Comparison of ENCODE assay signal across 6 worm cellular contexts in the genomic region with DNA sequence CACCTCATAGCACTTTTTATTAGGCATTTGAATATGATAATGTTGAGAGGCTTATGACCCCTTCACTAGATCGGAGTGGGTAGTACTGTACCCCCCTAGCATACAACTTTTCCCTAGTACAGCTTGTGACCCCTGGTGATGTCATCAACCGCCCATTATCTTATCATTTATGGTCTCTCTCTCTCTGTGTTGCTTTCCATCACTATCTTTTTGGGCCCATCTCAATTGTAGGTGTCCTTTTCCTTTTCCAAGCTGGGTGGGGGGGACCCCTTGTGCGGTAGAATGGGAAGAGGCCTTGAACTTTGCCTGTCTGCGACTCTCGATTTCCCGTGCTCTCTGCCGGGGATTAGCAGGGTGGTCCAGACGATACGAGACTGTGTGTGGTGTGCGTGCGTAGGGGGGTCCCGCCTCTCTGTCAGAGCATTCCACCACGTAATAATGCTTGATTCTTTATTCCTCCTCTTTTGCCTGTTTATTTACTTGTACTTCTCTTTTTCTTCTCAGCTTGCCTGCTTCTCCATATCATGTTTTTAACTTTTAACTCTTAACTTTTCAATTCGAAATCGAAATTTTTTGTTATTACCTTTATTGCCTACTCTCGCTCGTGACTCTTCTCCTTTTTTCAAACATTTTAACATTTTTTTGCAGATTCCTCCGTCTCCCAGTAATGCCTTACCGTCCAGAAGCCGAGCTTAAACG.
TF ChIP-seq lines count a peak whose summit lies in the region.

A gene (plus strand): TSS at position 649 of the 699 bp plus-strand sequence.

TF ChIP-seq in whole organism, L4 larva, 104 proteins besides CTCF, POLR2A, EP300 and RAD21:
- TF ChIP-seq T20F7.1 (GFP tag; optimal IDR thresholded peaks at IDR 0.05; lab: Kevin White, UChicago) (no peak), spr-3 (GFP tag; optimal IDR thresholded peaks at IDR 0.05; lab: Kevin White, UChicago) (no peak), aha-1 (tag; lab: Kevin White, UChicago) (peak; percentile 19), hmg-1.1 (GFP tag; IDR thresholded peaks at IDR 0.05; lab: Robert Waterston, UW) (0 out of 2 replicates have a peak, but pooled peaks have one; percentile 18)

TF ChIP-seq in whole organism, early embryonic, 17 proteins besides CTCF, POLR2A, EP300 and RAD21:
- peak; percentile 74 for TF ChIP-seq ceh-36 (tag; optimal IDR thresholded peaks at IDR 0.05; lab: Kevin White, UChicago)
- TF ChIP-seq aly-1 (tag; optimal IDR thresholded peaks at IDR 0.05; lab: Kevin White, UChicago) = no peak

TF ChIP-seq in whole organism, late embryonic, 69 proteins besides CTCF, POLR2A, EP300 and RAD21:
- TF ChIP-seq nfya-1 (tag; optimal IDR thresholded peaks at IDR 0.05; lab: Kevin White, UChicago) = no peak
- TF ChIP-seq Y22D7AL.16 (tag; optimal IDR thresholded peaks at IDR 0.05; lab: Kevin White, UChicago) = no peak
- TF ChIP-seq lin-11 (tag; optimal IDR thresholded peaks at IDR 0.05; lab: Kevin White, UChicago) = no peak
- TF ChIP-seq elt-2 (tag; optimal IDR thresholded peaks at IDR 0.05; lab: Kevin White, UChicago) = peak; percentile 75
- no peak for TF ChIP-seq dve-1 (tag; optimal IDR thresholded peaks at IDR 0.05; lab: Kevin White, UChicago)
- TF ChIP-seq ceh-6 (GFP tag; optimal IDR thresholded peaks at IDR 0.05; lab: Kevin White, UChicago) = peak; percentile 22

TF ChIP-seq in whole organism, midembryonic, 9 proteins besides CTCF, POLR2A, EP300 and RAD21:
- TF ChIP-seq tab-1 (GFP tag; IDR thresholded peaks at IDR 0.05; lab: Robert Waterston, UW) (no peak), flt-1 (GFP tag; IDR thresholded peaks at IDR 0.05; lab: Robert Waterston, UW) (peak; percentile 60; the same call in 1 of the 2 replicates), ztf-29 (GFP tag; IDR thresholded peaks at IDR 0.05; lab: Robert Waterston, UW) (0 out of 2 replicates have a peak, but pooled peaks have one; percentile 17), med-1 (GFP tag; optimal IDR thresholded peaks at IDR 0.05; lab: Kevin White, UChicago; ENCODE audit: insufficient read depth) (no peak)

TF ChIP-seq in whole organism, mixed stage, embryonic, 35 proteins besides CTCF, POLR2A, EP300 and RAD21:
- no peak for TF ChIP-seq snpc-4 (tag; optimal IDR thresholded peaks at IDR 0.05; lab: Kevin White, UChicago)
- TF ChIP-seq nhr-12 (tag; optimal IDR thresholded peaks at IDR 0.05; lab: Kevin White, UChicago) = no peak
- TF ChIP-seq elt-3 (tag; optimal IDR thresholded peaks at IDR 0.05; lab: Kevin White, UChicago) = no peak
- TF ChIP-seq sem-2 (GFP tag; optimal IDR thresholded peaks at IDR 0.05; lab: Kevin White, UChicago) = peak; percentile 28
- peak; percentile 49 for TF ChIP-seq ham-2 (GFP tag; optimal IDR thresholded peaks at IDR 0.05; lab: Kevin White, UChicago)
- TF ChIP-seq sptf-1 (tag; optimal IDR thresholded peaks at IDR 0.05; lab: Kevin White, UChicago) = no peak
- TF ChIP-seq ces-1 (GFP tag; optimal IDR thresholded peaks at IDR 0.05; lab: Kevin White, UChicago) = no peak
- no peak for TF ChIP-seq mep-1 (tag; optimal IDR thresholded peaks at IDR 0.05; lab: Kevin White, UChicago)
- no peak for TF ChIP-seq blmp-1 (tag; optimal IDR thresholded peaks at IDR 0.05; lab: Kevin White, UChicago)
- TF ChIP-seq nhr-2 (tag; optimal IDR thresholded peaks at IDR 0.05; lab: Kevin White, UChicago) = no peak
- no peak for TF ChIP-seq ceh-83 (GFP tag; optimal IDR thresholded peaks at IDR 0.05; lab: Kevin White, UChicago)
- no peak for TF ChIP-seq zip-8 (tag; optimal IDR thresholded peaks at IDR 0.05; lab: Kevin White, UChicago)
- TF ChIP-seq tbx-8 (GFP tag; optimal IDR thresholded peaks at IDR 0.05; lab: Kevin White, UChicago) = no peak
- TF ChIP-seq cnd-1 (tag; optimal IDR thresholded peaks at IDR 0.05; lab: Kevin White, UChicago) = no peak
- TF ChIP-seq lsy-2 (tag; optimal IDR thresholded peaks at IDR 0.05; lab: Kevin White, UChicago) = no peak
- TF ChIP-seq mab-5 (tag; optimal IDR thresholded peaks at IDR 0.05; lab: Kevin White, UChicago) = no peak
- TF ChIP-seq unc-39 (tag; optimal IDR thresholded peaks at IDR 0.05; lab: Kevin White, UChicago) = no peak
- TF ChIP-seq drap-1 (GFP tag; optimal IDR thresholded peaks at IDR 0.05; lab: Kevin White, UChicago) = no peak
- TF ChIP-seq hlh-1 (tag; optimal IDR thresholded peaks at IDR 0.05; lab: Kevin White, UChicago) = no peak
- TF ChIP-seq M03D4.4 (tag; optimal IDR thresholded peaks at IDR 0.05; lab: Kevin White, UChicago) = no peak
- TF ChIP-seq ceh-43 (GFP tag; optimal IDR thresholded peaks at IDR 0.05; lab: Kevin White, UChicago) = no peak
- TF ChIP-seq bed-3 (GFP tag; optimal IDR thresholded peaks at IDR 0.05; lab: Kevin White, UChicago) = no peak
- no peak for TF ChIP-seq nhr-76 (tag; optimal IDR thresholded peaks at IDR 0.05; lab: Kevin White, UChicago)
- peak; percentile 70 for TF ChIP-seq elt-1 (tag; optimal IDR thresholded peaks at IDR 0.05; lab: Kevin White, UChicago; ENCODE audit: borderline replicate concordance, insufficient read depth)

TF ChIP-seq in whole organism, young adult, 124 proteins besides CTCF, POLR2A, EP300 and RAD21:
- TF ChIP-seq nfyb-1 (GFP tag; IDR thresholded peaks at IDR 0.05; lab: Robert Waterston, UW) (0 out of 2 replicates have a peak, but pooled peaks have one; percentile 38), hmg-1.2 (GFP tag; IDR thresholded peaks at IDR 0.05; lab: Robert Waterston, UW) (peak; percentile 48), ztf-3 (GFP tag; optimal IDR thresholded peaks at IDR 0.05; lab: Kevin White, UChicago) (no peak), somi-1 (GFP tag; optimal IDR thresholded peaks at IDR 0.05; lab: Kevin White, UChicago) (no peak)
